Fruit fly (Drosophila melanogaster) whole organism, embryonic: Measurements from ENCODE around the gene Antp.

Experiments used
- CG12219 ChIP-seq: fragments of 200-800 bp; sonication (Bioruptor generic); optimal IDR thresholded peaks from 3 replicates; lab custom pipeline; 2018; ENCODE audit warnings: missing biosample characterization, mild to moderate bottlenecking, missing genetic modification characterization
- CG6175 ChIP-seq: fragments of 200-800 bp; sonication (Bioruptor generic); IDR thresholded peaks from 3 replicates; pipeline ENCODE4 v1.3.6; 2022; ENCODE audit warnings: missing biosample characterization, missing genetic modification characterization
- HLH54F ChIP-seq: fragments of 200-800 bp; sonication (Bioruptor generic); optimal IDR thresholded peaks from 3 replicates; lab custom pipeline; 2016; ENCODE audit warnings: missing biosample characterization, missing genetic modification characterization
- NC2α ChIP-seq: fragments of 200-800 bp; sonication (Bioruptor generic); optimal IDR thresholded peaks from 2 replicates; lab custom pipeline; 2016; ENCODE audit warnings: missing biosample characterization, missing genetic modification characterization
- inv ChIP-seq: fragments of 200-800 bp; sonication (Bioruptor generic); IDR thresholded peaks from 2 replicates; pipeline ENCODE4 v1.3.6; 2022; ENCODE audit warnings: missing biosample characterization, missing genetic modification characterization; ENCODE audit not compliant: partially characterized antibody
- mam ChIP-seq: fragments of 200-800 bp; sonication (Bioruptor generic); optimal IDR thresholded peaks from 3 replicates; lab custom pipeline; 2016; ENCODE audit warnings: missing biosample characterization, missing genetic modification characterization
- salm ChIP-seq: fragments of 200-800 bp; sonication (Bioruptor generic); optimal IDR thresholded peaks from 2 replicates; lab custom pipeline; 2018; ENCODE audit warnings: missing biosample characterization, mild to moderate bottlenecking, missing genetic modification characterization
- tna ChIP-seq: fragments of 200-800 bp; sonication (Bioruptor generic); IDR thresholded peaks from 2 replicates; pipeline ENCODE4 v1.3.6; 2022; ENCODE audit warnings: missing biosample characterization, missing genetic modification characterization; ENCODE audit not compliant: partially characterized antibody

DNA sequence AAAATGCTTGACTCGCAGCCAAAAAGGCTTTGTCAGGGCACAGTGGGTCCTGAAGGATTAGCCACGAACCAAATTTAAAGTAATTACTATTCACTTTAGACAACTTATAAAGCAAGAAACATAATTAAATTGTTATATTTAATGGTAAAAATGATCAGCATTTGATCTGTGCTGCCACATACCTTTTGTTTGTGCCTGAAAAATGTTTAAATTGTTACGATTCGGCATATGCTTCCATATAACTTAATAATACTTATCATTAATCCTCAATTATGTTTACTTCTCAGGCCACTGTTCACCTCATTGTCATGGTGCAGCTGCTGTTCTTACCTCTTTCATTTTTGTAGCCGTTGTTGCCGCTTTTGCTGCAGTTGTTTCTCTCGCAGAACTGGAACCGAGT, 26.2 kb upstream of the Antp start:
- TF ChIP-seq CG6175 (GFP tag; lab: Robert Waterston, UW): no peak
- no peak for TF ChIP-seq CG12219 (GFP tag; lab: Kevin White, UChicago)
- TF ChIP-seq HLH54F (GFP tag; lab: Kevin White, UChicago): no peak
- no peak for TF ChIP-seq mam (GFP tag; lab: Kevin White, UChicago)
- no peak for TF ChIP-seq tna (GFP tag; lab: Robert Waterston, UW)
- no peak for TF ChIP-seq salm (tag; lab: Kevin White, UChicago)
- no peak for TF ChIP-seq NC2α
- no peak for TF ChIP-seq inv (GFP tag; lab: Robert Waterston, UW)
